Worm (Caenorhabditis elegans): Measurements from ENCODE around the gene hip-1.

ce11 chrIII:13657975-13658374 lies 35.7 kb upstream of the hip-1 start:
- TF ChIP-seq lsy-2 (tag; optimal IDR thresholded peaks at IDR 0.05) (no peak), ham-2 (GFP tag; optimal IDR thresholded peaks at IDR 0.05) (peak; percentile 6), hlh-1 (tag; optimal IDR thresholded peaks at IDR 0.05) (no peak), mls-2 (tag; optimal IDR thresholded peaks at IDR 0.05) (no peak), unc-62 (GFP tag; optimal IDR thresholded peaks at IDR 0.05) (no peak)
